Worm (Caenorhabditis elegans) whole organism, late embryonic: ENCODE measurements around the gene Y55F3BL.4.

ENCODE experiments used
- ahr-1 ChIP-seq: sonication (generic microtip); optimal IDR thresholded peaks from 2 replicates; lab custom pipeline; 2016; ENCODE audit warnings: missing genetic modification characterization, missing compliant biosample characterization
- ceh-19 ChIP-seq: fragments of 200-800 bp; sonication (Bioruptor generic); optimal IDR thresholded peaks from 2 replicates; lab custom pipeline; 2018; ENCODE audit warnings: mild to moderate bottlenecking, missing genetic modification characterization, missing compliant biosample characterization
- fkh-10 ChIP-seq: fragments of 150-350 bp; optimal IDR thresholded peaks from 2 replicates; lab custom pipeline; 2014; ENCODE audit warnings: missing biosample characterization, missing genetic modification reagents, missing genetic modification characterization
- gmeb-2 ChIP-seq: sonication (generic microtip); optimal IDR thresholded peaks from 2 replicates; lab custom pipeline; 2016; ENCODE audit warnings: missing genetic modification characterization, inconsistent platforms, missing compliant biosample characterization
- pag-3 ChIP-seq: sonication (generic microtip); optimal IDR thresholded peaks from 2 replicates; lab custom pipeline; 2016; ENCODE audit warnings: missing compliant biosample characterization, missing genetic modification characterization, borderline replicate concordance
- sdc-2 ChIP-seq: sonication (generic microtip); optimal IDR thresholded peaks from 2 replicates; lab custom pipeline; 2016; ENCODE audit warnings: missing genotype, missing genetic modification characterization, missing compliant biosample characterization
- sox-2 ChIP-seq: fragments of 200-800 bp; sonication (Bioruptor generic); IDR thresholded peaks from 2 replicates; pipeline ENCODE4 v1.3.6; 2022; ENCODE audit warnings: missing genetic modification reagents, missing genetic modification characterization, missing compliant biosample characterization
- unc-55 ChIP-seq: sonication (generic microtip); optimal IDR thresholded peaks from 2 replicates; lab custom pipeline; 2017; ENCODE audit warnings: missing biosample characterization, missing genetic modification reagents, missing genetic modification characterization
- zip-5 ChIP-seq: sonication (generic microtip); optimal IDR thresholded peaks from 2 replicates; lab custom pipeline; 2016; ENCODE audit warnings: missing genetic modification characterization, missing compliant biosample characterization

- TF ChIP-seq pag-3 (tag; lab: Kevin White, UChicago) (no peak), zip-5 (tag; lab: Kevin White, UChicago) (no peak), sox-2 (GFP tag; lab: Robert Waterston, UW) (no peak), ahr-1 (tag; lab: Kevin White, UChicago) (no peak), unc-55 (GFP tag; lab: Kevin White, UChicago) (no peak), fkh-10 (GFP tag; lab: Kevin White, UChicago) (no peak), ceh-19 (GFP tag; lab: Kevin White, UChicago) (no peak), gmeb-2 (no peak), sdc-2 (tag; lab: Kevin White, UChicago) (no peak)
These were observed 31.3 kb upstream of the Y55F3BL.4 start for ce11 chrIV:773580-773979.
